Worm (Caenorhabditis elegans) whole organism, L2 larva: ENCODE data around the gene pid-1.
A peak's percentile ranks its signal among the peaks of the same experiment; 100 is the strongest.

ENCODE experiments used
- aly-2 ChIP-seq: fragments of 150-350 bp; optimal IDR thresholded peaks from 2 replicates; lab custom pipeline; 2014; ENCODE audit warnings: missing biosample characterization, missing genetic modification characterization
- ama-1 ChIP-seq: fragments of 150-350 bp; optimal IDR thresholded peaks from 2 replicates; lab custom pipeline; 2018; ENCODE audit warnings: inconsistent platforms
- ceh-16 ChIP-seq: fragments of 150-350 bp; optimal IDR thresholded peaks from 2 replicates; lab custom pipeline; 2014; ENCODE audit warnings: missing biosample characterization, missing genetic modification characterization
- fos-1 ChIP-seq: fragments of 150-350 bp; optimal IDR thresholded peaks from 2 replicates; lab custom pipeline; 2014; ENCODE audit warnings: missing biosample characterization, missing genetic modification characterization
- mdl-1 ChIP-seq, 2 experiments: fragments of 150-350 bp in 1 of 2; sonication (generic microtip) in 1 of 2; optimal IDR thresholded peaks; 2 replicates each; lab custom pipeline; 2017; ENCODE audit warnings: missing biosample characterization in 2 of 2, missing genetic modification characterization in 2 of 2
- nhr-10 ChIP-seq: sonication (generic microtip); optimal IDR thresholded peaks from 2 replicates; lab custom pipeline; 2017; ENCODE audit warnings: missing biosample characterization, missing genetic modification characterization
- nhr-11 ChIP-seq: fragments of 150-350 bp; optimal IDR thresholded peaks from 2 replicates; lab custom pipeline; 2014; ENCODE audit warnings: missing biosample characterization, missing genetic modification characterization
- nhr-12 ChIP-seq: fragments of 150-350 bp; optimal IDR thresholded peaks from 2 replicates; lab custom pipeline; 2014; ENCODE audit warnings: missing biosample characterization, missing genetic modification characterization
- sem-4 ChIP-seq: fragments of 150-350 bp; optimal IDR thresholded peaks from 2 replicates; lab custom pipeline; 2014; ENCODE audit warnings: missing biosample characterization, missing genetic modification reagents, missing genetic modification characterization
- skn-1 ChIP-seq: sonication (generic microtip); optimal IDR thresholded peaks from 2 replicates; lab custom pipeline; 2017; ENCODE audit warnings: missing biosample characterization, missing genetic modification characterization
- sma-3 ChIP-seq: sonication (generic microtip); optimal IDR thresholded peaks from 2 replicates; lab custom pipeline; 2016; ENCODE audit warnings: missing genetic modification reagents, missing genetic modification characterization, missing compliant biosample characterization
- sma-9 ChIP-seq, 2 experiments: fragments of 150-350 bp in 1 of 2; sonication (generic microtip) in 1 of 2; optimal IDR thresholded peaks; 2 replicates each; lab custom pipeline; 2014 to 2016; ENCODE audit warnings: missing genetic modification characterization in 2 of 2, mild to moderate bottlenecking in 1 of 2, missing biosample characterization in 1 of 2, missing compliant biosample characterization in 1 of 2, missing genetic modification reagents in 1 of 2, moderate library complexity in 1 of 2

- TF ChIP-seq nhr-11 (peak; percentile 33), skn-1 (tag; lab: Kevin White, UChicago) (no peak), mdl-1 (tag; optimal IDR thresholded peaks at IDR 0.05; lab: Kevin White, UChicago) (no peak), nhr-12 (no peak), fos-1 (tag; lab: Kevin White, UChicago) (no peak), sma-9 (GFP tag; optimal IDR thresholded peaks at IDR 0.05; lab: Kevin White, UChicago) (peak; percentile 14), sma-9 (tag; optimal IDR thresholded peaks at IDR 0.05; lab: Kevin White, UChicago) (no peak), nhr-10 (tag; lab: Kevin White, UChicago) (no peak), sma-3 (GFP tag; lab: Kevin White, UChicago) (no peak), ceh-16 (no peak), ama-1 (lab: Kevin White, UChicago) (no peak), aly-2 (tag; lab: Kevin White, UChicago) (no peak), sem-4 (peak; percentile 7)
Measured at ce11 chrII:7708540-7708939, 18.2 kb upstream of the pid-1 start, which contains the start of gene B0495.9.
